Worm (Caenorhabditis elegans) whole organism, early embryonic: ENCODE results near the gene mvk-1.

Source experiments
- aly-1 ChIP-seq: sonication (generic microtip); optimal IDR thresholded peaks from 2 replicates; lab custom pipeline; 2016; ENCODE audit warnings: missing genetic modification characterization, missing compliant biosample characterization
- ama-1 ChIP-seq: fragments of 150-350 bp; optimal IDR thresholded peaks from 2 replicates; lab custom pipeline; 2014
- ceh-13 ChIP-seq: fragments of 200-800 bp; sonication (Bioruptor generic); optimal IDR thresholded peaks from 2 replicates; lab custom pipeline; 2018; ENCODE audit warnings: mild to moderate bottlenecking, missing genetic modification characterization, missing compliant biosample characterization
- scrt-1 ChIP-seq: fragments of 200-800 bp; sonication (Bioruptor generic); IDR thresholded peaks from 2 replicates; pipeline ENCODE4 v1.3.6; 2022; ENCODE audit warnings: missing genetic modification characterization, missing compliant biosample characterization
- tbx-11 ChIP-seq: fragments of 200-800 bp; sonication (Bioruptor generic); IDR thresholded peaks from 2 replicates; pipeline ENCODE4 v1.3.6; 2022; ENCODE audit warnings: missing genetic modification characterization, missing compliant biosample characterization
- tra-4 ChIP-seq: sonication (generic microtip); optimal IDR thresholded peaks from 2 replicates; lab custom pipeline; 2017; ENCODE audit warnings: missing genetic modification characterization, missing compliant biosample characterization

DNA sequence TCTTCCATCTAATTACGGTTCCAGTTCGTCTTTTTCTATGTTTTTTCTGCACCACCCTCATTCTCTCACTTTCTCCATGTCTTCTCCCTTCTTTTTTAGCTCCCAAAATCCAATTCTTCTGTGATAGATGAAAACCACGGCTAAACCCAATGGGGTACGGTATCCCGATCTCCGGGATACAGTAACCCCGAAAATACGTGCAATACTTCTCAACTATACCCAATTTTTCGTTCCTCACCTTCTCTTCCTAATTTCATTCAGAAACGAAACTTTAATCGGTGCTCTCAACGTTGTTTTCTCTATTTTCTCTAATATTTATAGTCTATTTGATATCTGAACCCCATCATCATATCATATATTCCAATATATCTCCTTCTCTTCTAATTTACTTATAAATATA lies 12.4 kb downstream of the mvk-1 start:
- TF ChIP-seq ceh-13 (GFP tag; lab: Kevin White, UChicago) (no peak), ama-1 (no peak), tra-4 (no peak), aly-1 (tag; lab: Kevin White, UChicago) (no peak), tbx-11 (GFP tag; lab: Robert Waterston, UW) (no peak), scrt-1 (GFP tag; lab: Robert Waterston, UW) (no peak)
